Worm (Caenorhabditis elegans): ENCODE data around the gene ref-2.

Gene ref-2

DNA sequence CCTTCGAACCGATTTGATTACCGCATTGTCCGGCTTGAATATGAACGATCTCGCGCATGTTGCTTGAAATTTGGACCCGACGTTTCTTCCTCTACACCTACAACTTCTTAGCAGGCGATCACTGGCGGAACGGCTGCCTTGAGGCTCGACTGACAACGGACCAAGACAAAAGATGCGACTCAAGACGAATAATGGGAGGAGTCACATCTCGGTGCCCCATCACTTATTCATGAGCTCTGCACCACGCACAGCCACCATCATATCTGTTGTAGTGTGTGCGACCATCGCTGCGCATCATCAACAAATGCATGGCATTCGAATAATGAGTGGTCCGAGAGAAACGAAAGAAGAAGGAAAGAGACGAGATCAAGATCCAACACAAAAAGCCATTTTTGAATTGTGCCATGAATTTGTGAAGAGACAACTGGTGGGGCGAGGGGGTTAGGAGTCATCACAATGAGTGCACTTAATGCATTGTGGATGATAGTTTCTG is 32.5 kb downstream of the ref-2 start, which contains the start of gene mec-7:
TSS of gene mec-7 (minus strand) at position 181 of the 493 bp plus-strand sequence.
- TF ChIP-seq ceh-31 (tag; optimal IDR thresholded peaks at IDR 0.05) (peak; percentile 28), unc-42 (tag; optimal IDR thresholded peaks at IDR 0.05) (no peak)

DNA sequence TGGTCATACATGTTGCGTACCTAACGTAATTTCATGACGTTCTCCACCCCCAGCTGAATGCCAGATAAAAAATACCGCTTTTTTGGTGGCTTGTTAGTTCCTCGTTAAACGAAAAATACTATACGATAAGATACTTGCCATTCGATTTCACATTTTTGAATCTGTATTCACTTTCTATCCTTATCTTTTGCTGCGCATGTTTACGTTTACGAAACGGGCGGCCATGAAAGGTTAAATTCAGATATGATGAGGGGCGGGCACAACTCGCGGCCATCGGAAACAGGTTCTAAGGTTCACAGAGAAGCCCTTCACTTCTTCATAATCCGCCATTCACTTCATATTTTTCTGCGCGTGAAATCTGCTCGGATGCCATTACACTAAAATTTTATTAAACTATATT is 34.7 kb downstream of the ref-2 start:
- TF ChIP-seq fkh-10 (GFP tag; optimal IDR thresholded peaks at IDR 0.05) (no peak), dmd-4 (tag; optimal IDR thresholded peaks at IDR 0.05; ENCODE audit: borderline replicate concordance) (no peak), ceh-19 (GFP tag; optimal IDR thresholded peaks at IDR 0.05) (no peak), ceh-48 (tag; optimal IDR thresholded peaks at IDR 0.05) (no peak), mec-3 (tag; optimal IDR thresholded peaks at IDR 0.05; ENCODE audit: borderline replicate concordance) (no peak), nhr-232 (tag; optimal IDR thresholded peaks at IDR 0.05) (no peak), tbx-7 (tag; optimal IDR thresholded peaks at IDR 0.05) (no peak)

DNA sequence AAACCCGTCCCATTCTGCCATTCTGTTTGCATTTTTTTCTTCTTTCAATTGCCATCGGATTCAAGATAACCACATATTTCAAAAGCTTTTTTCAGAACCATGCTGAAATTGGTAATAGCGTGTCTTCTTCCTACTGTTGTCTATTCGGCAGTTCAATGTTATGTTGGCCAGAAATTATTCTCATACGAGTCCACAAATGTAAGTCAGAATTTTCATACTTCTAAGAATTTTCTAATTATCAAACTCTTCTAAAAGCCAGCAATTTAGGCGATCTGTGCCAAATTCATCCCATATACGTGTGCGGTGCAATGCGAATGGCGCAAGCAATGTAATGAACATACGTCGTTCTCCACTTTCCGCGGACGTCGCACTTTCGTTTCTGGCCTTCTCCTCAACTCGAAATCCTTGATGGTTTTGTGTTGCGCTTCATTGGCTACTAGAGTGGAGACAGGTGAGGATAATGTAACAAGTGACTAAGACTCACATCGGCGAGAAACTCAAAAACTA is 35.5 kb downstream of the ref-2 start, which contains the start of gene ZK154.1:
TSS of gene ZK154.1 (plus strand) at position 51 of the 507 bp plus-strand sequence.
- TF ChIP-seq ama-1 (optimal IDR thresholded peaks at IDR 0.05) (no peak), ceh-48 (tag; optimal IDR thresholded peaks at IDR 0.05) (no peak), pat-9 (tag; optimal IDR thresholded peaks at IDR 0.05) (no peak), ceh-24 (tag; optimal IDR thresholded peaks at IDR 0.05) (no peak), ceh-18 (tag; optimal IDR thresholded peaks at IDR 0.05) (no peak), zip-5 (tag; optimal IDR thresholded peaks at IDR 0.05) (no peak), pqm-1 (tag; optimal IDR thresholded peaks at IDR 0.05) (no peak), eyg-1 (tag; optimal IDR thresholded peaks at IDR 0.05) (no peak), ztf-16 (tag; optimal IDR thresholded peaks at IDR 0.05) (no peak)

DNA sequence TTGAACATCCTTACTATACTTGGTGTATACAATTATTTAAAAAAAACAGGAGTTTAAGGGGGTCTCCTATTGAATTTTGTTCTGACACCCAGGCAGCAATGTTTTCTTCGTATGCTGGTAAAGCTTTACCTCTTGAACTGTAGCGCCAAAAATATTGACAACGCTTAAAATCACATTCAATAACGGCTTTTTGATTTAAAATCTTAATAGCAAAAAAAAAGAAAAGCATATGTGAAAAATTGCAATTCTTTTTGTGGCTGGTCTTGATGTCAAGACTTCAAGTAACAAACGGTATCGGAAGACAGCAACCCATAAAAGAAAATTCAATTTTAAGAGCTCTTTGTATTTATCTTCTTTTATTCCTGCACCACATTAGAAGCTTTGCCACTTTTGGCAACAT is 37.8 kb downstream of the ref-2 start:
- no peak for TF ChIP-seq pat-9 (tag; optimal IDR thresholded peaks at IDR 0.05)
- no peak for TF ChIP-seq ztf-16 (tag; optimal IDR thresholded peaks at IDR 0.05)
- TF ChIP-seq hlh-13 (GFP tag; optimal IDR thresholded peaks at IDR 0.05), result no peak
- no peak for TF ChIP-seq ceh-6 (GFP tag; optimal IDR thresholded peaks at IDR 0.05)
- TF ChIP-seq hlh-6 (tag; optimal IDR thresholded peaks at IDR 0.05), result no peak
- TF ChIP-seq ceh-48 (tag; optimal IDR thresholded peaks at IDR 0.05), result no peak
- TF ChIP-seq ets-4 (tag; optimal IDR thresholded peaks at IDR 0.05), result no peak
- no peak for TF ChIP-seq odd-2 (tag; optimal IDR thresholded peaks at IDR 0.05)
- no peak for TF ChIP-seq ceh-22 (tag; optimal IDR thresholded peaks at IDR 0.05)
- TF ChIP-seq unc-3 (GFP tag; conservative IDR thresholded peaks at IDR 0.05), result no peak
- TF ChIP-seq unc-3 (tag; optimal IDR thresholded peaks at IDR 0.05), result no peak
- no peak for TF ChIP-seq syd-9 (tag; optimal IDR thresholded peaks at IDR 0.05)
- TF ChIP-seq rnt-1 (tag; optimal IDR thresholded peaks at IDR 0.05), result no peak
- no peak for TF ChIP-seq lin-11 (tag; optimal IDR thresholded peaks at IDR 0.05)
- no peak for TF ChIP-seq ceh-24 (tag; optimal IDR thresholded peaks at IDR 0.05)
- no peak for TF ChIP-seq K02D7.2 (tag; optimal IDR thresholded peaks at IDR 0.05)
- TF ChIP-seq sox-2 (GFP tag; IDR thresholded peaks at IDR 0.05), result no peak
- no peak for TF ChIP-seq elt-2 (tag; optimal IDR thresholded peaks at IDR 0.05)
- no peak for TF ChIP-seq madf-2 (tag; optimal IDR thresholded peaks at IDR 0.05)
- TF ChIP-seq dve-1 (tag; optimal IDR thresholded peaks at IDR 0.05), result no peak

DNA sequence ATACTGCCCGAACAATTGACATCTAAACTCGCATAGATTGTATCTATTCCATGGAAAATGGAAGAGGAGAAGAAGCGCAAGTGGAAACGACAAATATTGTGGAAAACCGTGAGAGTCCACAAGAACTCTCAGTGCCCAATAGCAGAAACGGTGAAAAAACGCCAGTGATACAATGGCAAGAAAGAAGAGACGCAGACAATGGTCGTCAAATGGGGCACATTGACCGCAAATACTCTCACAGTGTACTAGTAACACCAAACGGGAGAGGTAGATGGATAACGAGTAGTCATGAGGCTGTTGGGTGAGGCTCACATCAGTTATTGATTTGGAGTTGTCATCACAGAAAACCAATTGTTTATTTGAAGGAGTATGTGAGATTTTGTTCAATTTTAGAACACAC is 38.4 kb downstream of the ref-2 start, which contains the start of gene ZK154.4:
TSS of gene ZK154.4 (minus strand) at position 27 of the 400 bp plus-strand sequence.
- TF ChIP-seq ceh-22 (tag; optimal IDR thresholded peaks at IDR 0.05) (no peak), sdc-2 (tag; optimal IDR thresholded peaks at IDR 0.05) (peak; percentile 10), hlh-30 (tag; optimal IDR thresholded peaks at IDR 0.05; ENCODE audit: insufficient read depth) (peak; percentile 62), sox-2 (GFP tag; IDR thresholded peaks at IDR 0.05) (no peak), fkh-6 (tag; optimal IDR thresholded peaks at IDR 0.05) (no peak), pha-2 (tag; optimal IDR thresholded peaks at IDR 0.05) (no peak), unc-42 (tag; optimal IDR thresholded peaks at IDR 0.05) (no peak), nfya-1 (tag; optimal IDR thresholded peaks at IDR 0.05) (peak; percentile 67), ceh-31 (tag; optimal IDR thresholded peaks at IDR 0.05) (peak; percentile 20), pat-9 (tag; optimal IDR thresholded peaks at IDR 0.05) (no peak), mec-3 (tag; optimal IDR thresholded peaks at IDR 0.05; ENCODE audit: borderline replicate concordance) (no peak), fkh-10 (GFP tag; optimal IDR thresholded peaks at IDR 0.05) (no peak), ama-1 (optimal IDR thresholded peaks at IDR 0.05) (no peak)
